Fruit fly (Drosophila melanogaster) whole organism, prepupa: ENCODE measurements around the gene CG14013.

Source experiments
- Blimp-1 ChIP-seq: fragments of 200-800 bp; sonication (Bioruptor generic); optimal IDR thresholded peaks from 3 replicates; lab custom pipeline; 2017; ENCODE audit warnings: missing biosample characterization, missing genetic modification characterization, mild to moderate bottlenecking, moderate library complexity, missing genetic modification reagents
- CG11294 ChIP-seq: fragments of 200-800 bp; sonication (Bioruptor generic); IDR thresholded peaks from 2 replicates; pipeline ENCODE4 v1.3.6; 2022; ENCODE audit warnings: missing biosample characterization, missing genetic modification characterization
- CG11902 ChIP-seq: fragments of 200-800 bp; sonication (Bioruptor generic); optimal IDR thresholded peaks from 3 replicates; lab custom pipeline; 2016; ENCODE audit warnings: missing biosample characterization, missing genetic modification characterization
- CG15336 ChIP-seq: fragments of 200-800 bp; sonication (Bioruptor generic); IDR thresholded peaks from 2 replicates; pipeline ENCODE4 v1.3.6; 2022; ENCODE audit warnings: missing biosample characterization, missing genetic modification characterization
- CG4318 ChIP-seq: fragments of 200-800 bp; sonication (Bioruptor generic); optimal IDR thresholded peaks from 3 replicates; lab custom pipeline; 2017; ENCODE audit warnings: missing biosample characterization, mild to moderate bottlenecking, missing genetic modification characterization
- CG6276 ChIP-seq: fragments of 200-800 bp; sonication (Bioruptor generic); optimal IDR thresholded peaks from 2 replicates; lab custom pipeline; 2017; ENCODE audit warnings: missing biosample characterization, mild to moderate bottlenecking, missing genetic modification characterization
- CG6808 ChIP-seq: fragments of 200-800 bp; sonication (Bioruptor generic); optimal IDR thresholded peaks from 3 replicates; lab custom pipeline; 2017; ENCODE audit warnings: missing biosample characterization, missing genetic modification characterization, mild to moderate bottlenecking, moderate library complexity, missing genetic modification reagents
- CG8119 ChIP-seq: fragments of 200-800 bp; sonication (Bioruptor generic); IDR thresholded peaks from 3 replicates; pipeline ENCODE4 v1.3.6; 2022; ENCODE audit warnings: missing biosample characterization, missing genetic modification characterization
- Hr39 ChIP-seq: fragments of 200-800 bp; sonication (Bioruptor generic); optimal IDR thresholded peaks from 2 replicates; lab custom pipeline; 2016; ENCODE audit warnings: missing biosample characterization, missing genetic modification characterization
- fd85E ChIP-seq: fragments of 200-800 bp; sonication (Bioruptor generic); optimal IDR thresholded peaks from 3 replicates; lab custom pipeline; 2016; ENCODE audit warnings: missing biosample characterization, missing genetic modification characterization
- spab ChIP-seq: fragments of 200-800 bp; sonication (Bioruptor generic); optimal IDR thresholded peaks from 2 replicates; lab custom pipeline; 2017; ENCODE audit warnings: missing biosample characterization, mild to moderate bottlenecking, missing genetic modification characterization, missing genetic modification reagents

dm6 chr2L:5505130-5505529 lies 48.5 kb downstream of the CG14013 start:
- TF ChIP-seq CG4318 (no peak), spab (no peak), Blimp-1 (GFP tag; lab: Kevin White, UChicago) (no peak), CG6808 (GFP tag; lab: Kevin White, UChicago) (no peak), CG6276 (GFP tag; lab: Kevin White, UChicago) (no peak), Hr39 (no peak), fd85E (no peak), CG11294 (GFP tag; lab: Robert Waterston, UW) (no peak), CG15336 (GFP tag; lab: Robert Waterston, UW) (no peak), CG11902 (GFP tag; lab: Kevin White, UChicago) (no peak), CG8119 (GFP tag; lab: Robert Waterston, UW) (no peak)
